Fruit fly (Drosophila melanogaster) whole organism, wandering third instar larva: ENCODE measurements around the gene CG11975.
A peak's percentile ranks its signal among the peaks of the same experiment; 100 is the strongest.

ENCODE experiments used
- Abd-B ChIP-seq: fragments of >200 bp; optimal IDR thresholded peaks from 2 replicates; lab custom pipeline; 2017; ENCODE audit warnings: missing biosample characterization, missing genetic modification characterization
- CG9705 ChIP-seq: fragments of 200-800 bp; sonication (Bioruptor generic); optimal IDR thresholded peaks from 2 replicates; lab custom pipeline; 2018; ENCODE audit warnings: missing biosample characterization, mild to moderate bottlenecking, missing genetic modification characterization
- HLH106 ChIP-seq: fragments of 200-800 bp; optimal IDR thresholded peaks from 3 replicates; lab custom pipeline; 2019; ENCODE audit warnings: missing biosample characterization, mild to moderate bottlenecking, missing genetic modification characterization, moderate library complexity
- Hnf4 ChIP-seq: fragments of 200-800 bp; sonication (Bioruptor generic); optimal IDR thresholded peaks from 2 replicates; lab custom pipeline; 2016; ENCODE audit warnings: missing biosample characterization, mild to moderate bottlenecking, missing genetic modification characterization
- Hr83 ChIP-seq: fragments of 200-300 bp; sonication (Bioruptor generic); optimal IDR thresholded peaks from 2 replicates; lab custom pipeline; 2016; ENCODE audit warnings: missing biosample characterization, mild to moderate bottlenecking, missing genetic modification characterization, moderate library complexity; ENCODE audit not compliant: poor library complexity, severe bottlenecking
- Jra ChIP-seq: sonication (Bioruptor generic); optimal IDR thresholded peaks from 2 replicates; lab custom pipeline; 2016; ENCODE audit warnings: missing biosample characterization, missing genetic modification characterization
- N ChIP-seq: fragments of >200 bp; optimal IDR thresholded peaks from 2 replicates; lab custom pipeline; 2018; ENCODE audit warnings: missing biosample characterization, missing external identifiers, missing genetic modification characterization
- Rel ChIP-seq, 2 experiments: fragments of 200-800 bp; sonication (Bioruptor generic) in 1 of 2; optimal IDR thresholded peaks; 2 replicates in 1 of 2; 3 replicates in 1 of 2; lab custom pipeline; 2016 to 2019; ENCODE audit warnings: mild to moderate bottlenecking in 2 of 2, missing biosample characterization in 2 of 2, missing genetic modification characterization in 2 of 2, moderate library complexity in 1 of 2
- Sp1 ChIP-seq: fragments of 200-800 bp; sonication (Bioruptor generic); optimal IDR thresholded peaks from 3 replicates; lab custom pipeline; 2019; ENCODE audit warnings: missing biosample characterization, mild to moderate bottlenecking, missing genetic modification characterization, moderate library complexity
- foxo ChIP-seq, 2 experiments: fragments of 200-800 bp; sonication (Bioruptor generic); optimal IDR thresholded peaks; 2 replicates in 1 of 2; 3 replicates in 1 of 2; lab custom pipeline; 2016 to 2017; ENCODE audit warnings: missing biosample characterization in 2 of 2, missing genetic modification characterization in 2 of 2
- h ChIP-seq: fragments of 200-800 bp; sonication (Bioruptor generic); optimal IDR thresholded peaks from 3 replicates; lab custom pipeline; 2016; ENCODE audit warnings: missing biosample characterization, mild to moderate bottlenecking, missing genetic modification characterization
- jim ChIP-seq: fragments of 175-275, 200-325 bp; sonication (Bioruptor generic); optimal IDR thresholded peaks from 2 replicates; lab custom pipeline; 2016; ENCODE audit warnings: missing biosample characterization, mild to moderate bottlenecking, missing genetic modification characterization
- pan ChIP-seq: fragments of >200 bp; optimal IDR thresholded peaks from 2 replicates; lab custom pipeline; 2017
- psq ChIP-seq: fragments of 200-800 bp; sonication (Bioruptor generic); optimal IDR thresholded peaks from 3 replicates; lab custom pipeline; 2017; ENCODE audit warnings: missing biosample characterization, mild to moderate bottlenecking, missing genetic modification characterization, moderate library complexity
- rgr ChIP-seq: fragments of 200-800 bp; sonication (Bioruptor generic); optimal IDR thresholded peaks from 3 replicates; lab custom pipeline; 2016; ENCODE audit warnings: missing biosample characterization, mild to moderate bottlenecking, missing genetic modification characterization
- sage ChIP-seq: fragments of 200-800 bp; sonication (Bioruptor generic); optimal IDR thresholded peaks from 2 replicates; lab custom pipeline; 2016; ENCODE audit warnings: missing biosample characterization, mild to moderate bottlenecking, missing genetic modification characterization
- tai ChIP-seq: sonication (Bioruptor generic); optimal IDR thresholded peaks from 2 replicates; lab custom pipeline; 2016; ENCODE audit warnings: missing biosample characterization, missing genetic modification characterization
- woc ChIP-seq: sonication (Bioruptor generic); optimal IDR thresholded peaks from 2 replicates; lab custom pipeline; 2016; ENCODE audit warnings: missing biosample characterization, mild to moderate bottlenecking, missing genetic modification characterization

CG11975 gene

DNA sequence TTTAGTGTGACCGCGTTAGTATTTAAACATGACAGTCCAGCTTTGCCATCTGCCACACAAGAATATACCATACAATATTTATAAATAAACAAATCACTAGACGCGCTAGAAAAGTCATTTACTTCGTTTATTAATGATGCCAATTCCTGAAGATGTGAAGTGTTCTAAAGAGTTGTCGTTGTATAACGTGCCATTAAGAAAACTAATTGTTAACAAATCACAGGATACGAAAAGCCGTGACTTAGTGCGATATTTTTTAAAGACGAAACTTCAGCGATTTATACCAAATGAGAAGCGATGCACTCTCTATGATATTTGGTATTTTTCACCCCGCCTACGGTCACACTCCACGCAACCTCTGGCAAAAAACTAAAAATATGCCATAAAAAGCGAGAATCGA lies 46.4 kb downstream of the CG11975 start, which contains the start of gene neur:
Gene neur (minus strand): TSS at position 24 of the 400 bp plus-strand sequence.
- TF ChIP-seq pan: no peak
- no peak for TF ChIP-seq Jra
- no peak for TF ChIP-seq Hr83 (GFP tag; lab: Kevin White, UChicago)
- TF ChIP-seq Hnf4 (GFP tag; lab: Kevin White, UChicago): no peak
- TF ChIP-seq Sp1: peak; percentile 25
- TF ChIP-seq woc (GFP tag; lab: Kevin White, UChicago): peak; percentile 44
- peak; percentile 36 for TF ChIP-seq HLH106 (tag; lab: Kevin White, UChicago)
- peak; percentile 38 for TF ChIP-seq h
- peak; percentile 9 for TF ChIP-seq psq (GFP tag; lab: Kevin White, UChicago)
- no peak for TF ChIP-seq N (GFP tag; lab: Kevin White, UChicago)
- TF ChIP-seq jim: no peak
- peak; percentile 10 for TF ChIP-seq CG9705
- TF ChIP-seq Rel (GFP tag; optimal IDR thresholded peaks at IDR 0.05; lab: Kevin White, UChicago): no peak
- TF ChIP-seq Rel (tag; optimal IDR thresholded peaks at IDR 0.05; lab: Kevin White, UChicago): no peak
- peak; percentile 34 for TF ChIP-seq rgr (GFP tag; lab: Kevin White, UChicago)

dm6 chr3R:9043610-9044009 lies 50.6 kb downstream of the CG11975 start:
- peak; percentile 52 for TF ChIP-seq h
- no peak for TF ChIP-seq Abd-B (GFP tag; lab: Kevin White, UChicago)
- TF ChIP-seq tai (GFP tag; lab: Kevin White, UChicago): no peak
- no peak for TF ChIP-seq sage (GFP tag; lab: Kevin White, UChicago)
- TF ChIP-seq woc (GFP tag; lab: Kevin White, UChicago): no peak
- TF ChIP-seq foxo (GFP tag; optimal IDR thresholded peaks at IDR 0.05; lab: Kevin White, UChicago): no peak
